Worm (Caenorhabditis elegans): ENCODE measurements around the gene ets-6.

Gene ets-6

DNA sequence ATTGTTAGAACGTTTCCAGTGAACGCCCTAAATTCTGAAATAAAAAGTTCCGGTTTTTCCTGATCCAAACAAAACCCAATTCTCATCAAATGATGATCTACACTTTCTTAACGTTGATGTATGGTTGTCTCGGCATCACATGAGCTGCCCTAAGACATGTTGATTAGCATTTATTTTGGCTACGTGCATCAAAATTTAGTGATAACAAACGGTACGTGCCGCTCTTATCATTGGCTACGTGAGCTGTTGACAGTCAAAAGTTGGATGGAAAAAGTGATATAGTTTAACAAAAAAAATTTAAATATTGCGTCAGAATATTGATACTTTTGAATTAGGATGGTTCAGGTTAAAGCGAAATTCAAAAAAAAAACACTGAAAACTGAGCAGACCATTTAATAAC is 32.3 kb downstream of the ets-6 start:
- no peak for TF ChIP-seq nhr-10 (tag; optimal IDR thresholded peaks at IDR 0.05)
- TF ChIP-seq aha-1 (tag): peak; percentile 99
- peak; percentile 66 for TF ChIP-seq dmd-6 (GFP tag; IDR thresholded peaks at IDR 0.05)
- no peak for TF ChIP-seq Y75B8A.6 (GFP tag; IDR thresholded peaks at IDR 0.05)
- TF ChIP-seq daf-12 (tag; optimal IDR thresholded peaks at IDR 0.05): no peak
- TF ChIP-seq snpc-1.2 (GFP tag; IDR thresholded peaks at IDR 0.05): no peak
- TF ChIP-seq egl-43 (GFP tag; IDR thresholded peaks at IDR 0.05): no peak
- no peak for TF ChIP-seq hmg-1.1 (GFP tag; IDR thresholded peaks at IDR 0.05)
- no peak for TF ChIP-seq nhr-25 (tag; optimal IDR thresholded peaks at IDR 0.05; ENCODE audit: borderline replicate concordance, insufficient read depth)
- peak in 1 of 2 experiments; percentile 70 for TF ChIP-seq hif-1 (tag; optimal IDR thresholded peaks at IDR 0.05)
- no peak for TF ChIP-seq tag-97 (GFP tag; IDR thresholded peaks at IDR 0.05)
- TF ChIP-seq lsy-2 (tag; optimal IDR thresholded peaks at IDR 0.05): no peak
- no peak for TF ChIP-seq aly-2 (tag; optimal IDR thresholded peaks at IDR 0.05)
- no peak for TF ChIP-seq attf-4 (tag; optimal IDR thresholded peaks at IDR 0.05)
- TF ChIP-seq lin-39 (tag; optimal IDR thresholded peaks at IDR 0.05): no peak
- no peak for TF ChIP-seq cey-2 (tag; optimal IDR thresholded peaks at IDR 0.05; ENCODE audit: borderline replicate concordance, insufficient read depth)
- no peak for TF ChIP-seq lin-29 (GFP tag; IDR thresholded peaks at IDR 0.05)
- peak; percentile 40 for TF ChIP-seq hlh-30 (tag; optimal IDR thresholded peaks at IDR 0.05; ENCODE audit: insufficient read depth)
- peak; percentile 48 for TF ChIP-seq pqm-1 (tag; optimal IDR thresholded peaks at IDR 0.05)
- TF ChIP-seq ceh-44 (GFP tag; IDR thresholded peaks at IDR 0.05): no peak
- TF ChIP-seq daf-16 (GFP tag; optimal IDR thresholded peaks at IDR 0.05): no peak
- peak; percentile 97 for TF ChIP-seq daf-16 (tag; optimal IDR thresholded peaks at IDR 0.05)
- TF ChIP-seq mep-1 (tag; optimal IDR thresholded peaks at IDR 0.05): no peak
- TF ChIP-seq daf-8 (GFP tag; IDR thresholded peaks at IDR 0.05): no peak

DNA sequence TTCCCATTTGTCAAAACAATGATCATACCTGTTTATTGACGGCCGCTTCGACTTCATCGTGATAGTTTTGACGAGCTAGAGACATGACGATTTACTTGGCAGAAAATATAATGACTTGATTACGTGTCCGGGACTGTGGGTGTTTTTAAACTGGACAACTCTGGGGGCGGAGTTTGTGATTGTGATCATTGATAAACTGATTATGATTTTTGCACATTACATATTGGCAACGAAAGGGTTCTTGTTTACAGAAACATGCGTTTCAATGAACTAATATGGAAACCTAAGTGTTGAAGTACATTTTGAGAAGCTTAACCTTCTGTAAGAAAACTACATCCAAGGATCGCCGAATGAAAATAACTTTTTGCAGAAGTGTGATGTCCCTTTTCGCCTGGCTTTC is 32.9 kb downstream of the ets-6 start, which contains the start of gene ftn-1:
TSS of gene ftn-1 (minus strand) at position 101 of the 400 bp plus-strand sequence.
- TF ChIP-seq Y75B8A.6 (GFP tag; IDR thresholded peaks at IDR 0.05) (no peak), daf-19 (GFP tag; conservative IDR thresholded peaks at IDR 0.05) (no peak), tra-1 (GFP tag; IDR thresholded peaks at IDR 0.05) (no peak), hmg-1.1 (GFP tag; IDR thresholded peaks at IDR 0.05) (no peak), Y5F2A.4 (GFP tag; optimal IDR thresholded peaks at IDR 0.05) (no peak), nhr-76 (tag; optimal IDR thresholded peaks at IDR 0.05) (no peak), php-3 (GFP tag; IDR thresholded peaks at IDR 0.05) (no peak), unc-39 (tag; optimal IDR thresholded peaks at IDR 0.05) (no peak), mes-2 (tag; optimal IDR thresholded peaks at IDR 0.05; ENCODE audit: poor library complexity, severe bottlenecking) (no peak), jun-1 (tag; optimal IDR thresholded peaks at IDR 0.05) (no peak), pha-4 (GFP tag; IDR thresholded peaks at IDR 0.05) (no peak), pha-4 (tag; optimal IDR thresholded peaks at IDR 0.05) (no peak), hif-1 (tag; optimal IDR thresholded peaks at IDR 0.05) (no peak), lin-1 (GFP tag; IDR thresholded peaks at IDR 0.05) (no peak), ztf-7 (tag; optimal IDR thresholded peaks at IDR 0.05) (no peak), ceh-20 (GFP tag; IDR thresholded peaks at IDR 0.05) (no peak), R02D3.7 (tag; optimal IDR thresholded peaks at IDR 0.05) (no peak), F44E2.7 (GFP tag; IDR thresholded peaks at IDR 0.05) (no peak), attf-4 (tag; optimal IDR thresholded peaks at IDR 0.05) (no peak), T26A8.4 (GFP tag; IDR thresholded peaks at IDR 0.05) (no peak), fkh-10 (GFP tag; optimal IDR thresholded peaks at IDR 0.05) (no peak), daf-16 (GFP tag; optimal IDR thresholded peaks at IDR 0.05) (no peak), daf-16 (tag; optimal IDR thresholded peaks at IDR 0.05) (peak; percentile 74), unc-62 (GFP tag; optimal IDR thresholded peaks at IDR 0.05 in 1 of 2) (peak in 1 of 2 experiments; percentile 48), unc-62 (tag; optimal IDR thresholded peaks at IDR 0.05) (no peak), ama-1 (optimal IDR thresholded peaks at IDR 0.05) (peak; percentile 37)
